Worm (Caenorhabditis elegans): ENCODE data around the gene K06H6.5.

The K06H6.5 gene

DNA sequence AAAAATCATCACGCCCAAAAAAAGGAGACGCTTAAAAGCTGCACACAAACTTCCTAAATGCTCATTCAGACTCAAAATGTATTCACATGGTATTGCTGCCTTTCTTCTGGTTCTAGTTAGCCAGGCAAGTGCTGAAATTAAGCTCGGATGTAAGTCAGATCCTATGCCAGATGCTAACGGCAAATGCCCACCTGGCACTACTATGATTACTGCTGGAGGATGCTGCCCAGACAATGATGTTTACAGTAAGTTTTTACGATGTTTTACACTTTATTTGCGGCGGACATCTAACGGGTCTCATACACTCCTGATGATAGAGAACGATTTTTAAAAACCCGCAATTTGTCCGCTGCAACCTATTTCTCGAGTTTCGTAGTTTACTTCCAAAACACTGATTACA lies 39.6 kb upstream of the K06H6.5 start, which contains the start of gene C14C6.5:
TSS of gene C14C6.5 (plus strand) at position 58 of the 400 bp plus-strand sequence.
- no peak for TF ChIP-seq sup-37 (GFP tag; optimal IDR thresholded peaks at IDR 0.05)
- no peak for TF ChIP-seq lir-3 (tag; optimal IDR thresholded peaks at IDR 0.05; ENCODE audit: poor library complexity)
- no peak for TF ChIP-seq nhr-47 (tag; optimal IDR thresholded peaks at IDR 0.05)
- TF ChIP-seq pqm-1 (tag; optimal IDR thresholded peaks at IDR 0.05) = no peak
- TF ChIP-seq nhr-84 (tag; optimal IDR thresholded peaks at IDR 0.05) = no peak
- TF ChIP-seq nhr-90 (tag; optimal IDR thresholded peaks at IDR 0.05; ENCODE audit: poor library complexity) = no peak
- no peak for TF ChIP-seq lsy-2 (tag; optimal IDR thresholded peaks at IDR 0.05)
- no peak for TF ChIP-seq nhr-28 (tag; optimal IDR thresholded peaks at IDR 0.05)
- TF ChIP-seq efl-3 (GFP tag; optimal IDR thresholded peaks at IDR 0.05) = no peak
- no peak for TF ChIP-seq lin-39 (tag; optimal IDR thresholded peaks at IDR 0.05)
- no peak for TF ChIP-seq lin-35 (GFP tag; optimal IDR thresholded peaks at IDR 0.05)
- TF ChIP-seq xbp-1 (tag; optimal IDR thresholded peaks at IDR 0.05) = no peak
- no peak for TF ChIP-seq fkh-10 (GFP tag; optimal IDR thresholded peaks at IDR 0.05)
- TF ChIP-seq irx-1 (tag; optimal IDR thresholded peaks at IDR 0.05) = no peak

- peak; percentile 20 for TF ChIP-seq nhr-85 (tag)
- TF ChIP-seq ama-1 (optimal IDR thresholded peaks at IDR 0.05) = no peak
- TF ChIP-seq grh-1 (GFP tag; IDR thresholded peaks at IDR 0.05) = no peak
These were observed 37.1 kb upstream of the K06H6.5 start, which contains the start of gene nhr-155 for ce11 chrV:539040-539510. Gene nhr-155 (plus strand): TSS chrV:539460.

DNA sequence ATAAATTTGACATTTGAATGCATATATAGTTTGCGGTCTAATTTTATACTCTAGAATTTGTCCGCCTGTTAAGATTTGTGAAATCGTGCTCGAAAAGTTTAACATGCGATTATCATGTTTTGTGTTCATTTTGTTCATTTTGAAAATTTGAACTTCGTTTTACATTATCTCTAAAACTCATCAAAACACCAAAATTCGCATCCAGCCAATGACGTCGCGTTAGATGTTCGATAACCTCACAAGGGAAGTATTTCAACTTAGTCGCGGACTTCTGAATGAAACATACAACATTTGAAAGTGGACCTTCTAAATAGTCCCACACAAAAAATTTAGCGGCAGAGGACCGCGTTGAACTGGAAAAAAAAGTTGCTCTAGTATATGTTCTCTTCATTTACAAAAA lies 34.7 kb upstream of the K06H6.5 start:
- peak; percentile 65 for TF ChIP-seq nhr-85 (tag)
- TF ChIP-seq ceh-82 (tag; optimal IDR thresholded peaks at IDR 0.05) = no peak

DNA sequence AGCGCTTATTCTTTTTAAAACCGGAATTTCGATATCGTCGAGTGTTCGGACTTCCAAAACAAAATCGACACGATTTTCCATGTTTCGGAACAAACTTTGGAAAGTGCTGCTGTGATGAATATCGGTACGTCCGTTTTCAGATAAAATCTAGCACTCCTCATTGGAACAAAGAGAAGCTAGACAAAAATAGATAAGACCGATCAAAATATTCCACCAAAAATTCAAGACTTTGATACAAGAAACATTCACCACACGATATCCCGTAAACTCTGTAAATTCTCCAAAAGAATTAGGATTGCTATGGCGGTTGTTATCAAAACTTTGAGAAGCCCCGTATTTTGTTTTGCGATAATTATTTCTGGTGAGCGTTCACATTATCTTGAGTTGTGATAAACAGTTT lies 33.0 kb upstream of the K06H6.5 start, which contains the start of gene C14C6.3:
TSS of gene C14C6.3 (plus strand) at position 301 of the 400 bp plus-strand sequence.
- no peak for TF ChIP-seq alr-1 (tag; optimal IDR thresholded peaks at IDR 0.05; ENCODE audit: borderline replicate concordance)
- no peak for TF ChIP-seq unc-86 (tag; optimal IDR thresholded peaks at IDR 0.05)
- TF ChIP-seq ceh-8 (GFP tag; optimal IDR thresholded peaks at IDR 0.05) = no peak
- TF ChIP-seq nhr-77 (tag; optimal IDR thresholded peaks at IDR 0.05) = no peak
- no peak for TF ChIP-seq nhr-12 (tag; optimal IDR thresholded peaks at IDR 0.05)
- TF ChIP-seq ces-1 (GFP tag; optimal IDR thresholded peaks at IDR 0.05) = no peak
- TF ChIP-seq C16A3.4 (tag; optimal IDR thresholded peaks at IDR 0.05) = no peak
- no peak for TF ChIP-seq aha-1 (tag; optimal IDR thresholded peaks at IDR 0.05)
- no peak for TF ChIP-seq blmp-1 (tag; optimal IDR thresholded peaks at IDR 0.05)
- no peak for TF ChIP-seq hlh-4 (tag; optimal IDR thresholded peaks at IDR 0.05)
- TF ChIP-seq efl-3 (GFP tag; optimal IDR thresholded peaks at IDR 0.05) = no peak
- no peak for TF ChIP-seq egl-13 (tag; optimal IDR thresholded peaks at IDR 0.05)
- no peak for TF ChIP-seq nhr-90 (tag; optimal IDR thresholded peaks at IDR 0.05; ENCODE audit: poor library complexity)
- no peak for TF ChIP-seq sox-4 (tag; optimal IDR thresholded peaks at IDR 0.05)
- no peak for TF ChIP-seq ceh-90 (tag; optimal IDR thresholded peaks at IDR 0.05)
- no peak for TF ChIP-seq C34B4.2 (tag; optimal IDR thresholded peaks at IDR 0.05)
- TF ChIP-seq irx-1 (tag; optimal IDR thresholded peaks at IDR 0.05) = no peak
- TF ChIP-seq grh-1 (GFP tag; IDR thresholded peaks at IDR 0.05) = no peak
- no peak for TF ChIP-seq sptf-1 (tag; optimal IDR thresholded peaks at IDR 0.05)

- TF ChIP-seq ces-1 (GFP tag; optimal IDR thresholded peaks at IDR 0.05) (no peak), lin-35 (GFP tag; optimal IDR thresholded peaks at IDR 0.05) (no peak), mdl-1 (tag; optimal IDR thresholded peaks at IDR 0.05) (no peak), lin-13 (GFP tag; optimal IDR thresholded peaks at IDR 0.05) (no peak), hpl-2 (GFP tag; optimal IDR thresholded peaks at IDR 0.05) (no peak), swsn-7 (tag; optimal IDR thresholded peaks at IDR 0.05) (no peak), Y116A8C.19 (tag; optimal IDR thresholded peaks at IDR 0.05; ENCODE audit: borderline replicate concordance) (no peak), elt-3 (tag; optimal IDR thresholded peaks at IDR 0.05) (no peak)
These were observed 28.2 kb upstream of the K06H6.5 start, which contains the start of gene C14C6.6 for ce11 chrV:547980-548379. Gene C14C6.6 (minus strand): TSS chrV:548080.

Data from whole organism, L1 larva.